Worm (Caenorhabditis elegans) whole organism, late embryonic: ENCODE measurements around the gene C12D8.9.

Experiments
- dmd-4 ChIP-seq: sonication (generic microtip); optimal IDR thresholded peaks from 2 replicates; lab custom pipeline; 2016; ENCODE audit warnings: borderline replicate concordance, missing genetic modification characterization, missing compliant biosample characterization
- elt-2 ChIP-seq: sonication (generic microtip); optimal IDR thresholded peaks from 2 replicates; lab custom pipeline; 2016; ENCODE audit warnings: missing genetic modification reagents, missing genetic modification characterization, missing compliant biosample characterization
- fkh-6 ChIP-seq: sonication (generic microtip); optimal IDR thresholded peaks from 2 replicates; lab custom pipeline; 2016; ENCODE audit warnings: missing genetic modification characterization, missing compliant biosample characterization
- hlh-15 ChIP-seq: sonication (generic microtip); optimal IDR thresholded peaks from 2 replicates; lab custom pipeline; 2016; ENCODE audit warnings: missing genetic modification characterization, missing compliant biosample characterization
- nfya-1 ChIP-seq: sonication (generic microtip); optimal IDR thresholded peaks from 2 replicates; lab custom pipeline; 2017; ENCODE audit warnings: missing genetic modification characterization, mild to moderate bottlenecking, missing compliant biosample characterization, antibody characterized with exemption, moderate library complexity
- pha-2 ChIP-seq: sonication (generic microtip); optimal IDR thresholded peaks from 2 replicates; lab custom pipeline; 2017; ENCODE audit warnings: mild to moderate bottlenecking, missing genetic modification characterization, missing compliant biosample characterization
- sox-4 ChIP-seq: sonication (generic microtip); optimal IDR thresholded peaks from 2 replicates; lab custom pipeline; 2017; ENCODE audit warnings: mild to moderate bottlenecking, missing genetic modification characterization, inconsistent platforms, missing compliant biosample characterization
- syd-9 ChIP-seq: sonication (generic microtip); optimal IDR thresholded peaks from 2 replicates; lab custom pipeline; 2016; ENCODE audit warnings: mild to moderate bottlenecking, missing genetic modification characterization, moderate library complexity, missing compliant biosample characterization
- tbx-2 ChIP-seq: sonication (generic microtip); optimal IDR thresholded peaks from 2 replicates; lab custom pipeline; 2016; ENCODE audit warnings: missing genetic modification characterization, missing compliant biosample characterization
- unc-42 ChIP-seq: sonication (generic microtip); optimal IDR thresholded peaks from 2 replicates; lab custom pipeline; 2016; ENCODE audit warnings: missing genotype, missing genetic modification characterization, missing compliant biosample characterization

- TF ChIP-seq nfya-1: no peak
- TF ChIP-seq hlh-15 (tag; lab: Kevin White, UChicago): no peak
- TF ChIP-seq elt-2: no peak
- TF ChIP-seq tbx-2 (tag; lab: Kevin White, UChicago): no peak
- TF ChIP-seq pha-2 (tag; lab: Kevin White, UChicago): no peak
- no peak for TF ChIP-seq dmd-4 (tag; lab: Kevin White, UChicago)
- TF ChIP-seq syd-9 (tag; lab: Kevin White, UChicago): no peak
- TF ChIP-seq unc-42: no peak
- TF ChIP-seq fkh-6 (tag; lab: Kevin White, UChicago): no peak
- no peak for TF ChIP-seq sox-4 (tag; lab: Kevin White, UChicago)
Measured at ce11 chrV:10198386-10198785, 44.6 kb downstream of the C12D8.9 start, which contains the start of gene ZK856.6.
